Worm (Caenorhabditis elegans): ENCODE data around the gene gtf-2E1.

ce11 chrIV:17265279-17265678 lies 10.2 kb downstream of the gtf-2E1 start, which contains the start of gene str-187:
- no peak for TF ChIP-seq R02D3.7 (tag; optimal IDR thresholded peaks at IDR 0.05)
- no peak for TF ChIP-seq nhr-28 (tag; optimal IDR thresholded peaks at IDR 0.05)
- no peak for TF ChIP-seq mdl-1 (tag; optimal IDR thresholded peaks at IDR 0.05)
- no peak for TF ChIP-seq elt-1 (tag; optimal IDR thresholded peaks at IDR 0.05)
- TF ChIP-seq nhr-77 (tag; optimal IDR thresholded peaks at IDR 0.05), result no peak
- TF ChIP-seq tbx-2 (tag; optimal IDR thresholded peaks at IDR 0.05), result no peak
